Worm (Caenorhabditis elegans): Measurements from ENCODE around the gene spp-2.

- TF ChIP-seq hlh-30 (tag; optimal IDR thresholded peaks at IDR 0.05; ENCODE audit: insufficient read depth) (no peak), pha-4 (tag; optimal IDR thresholded peaks at IDR 0.05) (no peak)
These were observed at the start of gene spp-2, which contains the start of gene spp-6 for ce11 chrX:7316485-7317391.
